Worm (Caenorhabditis elegans) whole organism, L4/young adult: ENCODE measurements around the gene swsn-3.

Experiments used
- dao-5 ChIP-seq: sonication (generic microtip); optimal IDR thresholded peaks from 2 replicates; lab custom pipeline; 2016; ENCODE audit warnings: missing genotype, missing genetic modification characterization, moderate library complexity, missing compliant biosample characterization
- him-1 ChIP-seq: sonication (generic microtip); optimal IDR thresholded peaks from 2 replicates; lab custom pipeline; 2016; ENCODE audit warnings: missing genotype, missing genetic modification reagents, missing genetic modification characterization, missing compliant biosample characterization

DNA sequence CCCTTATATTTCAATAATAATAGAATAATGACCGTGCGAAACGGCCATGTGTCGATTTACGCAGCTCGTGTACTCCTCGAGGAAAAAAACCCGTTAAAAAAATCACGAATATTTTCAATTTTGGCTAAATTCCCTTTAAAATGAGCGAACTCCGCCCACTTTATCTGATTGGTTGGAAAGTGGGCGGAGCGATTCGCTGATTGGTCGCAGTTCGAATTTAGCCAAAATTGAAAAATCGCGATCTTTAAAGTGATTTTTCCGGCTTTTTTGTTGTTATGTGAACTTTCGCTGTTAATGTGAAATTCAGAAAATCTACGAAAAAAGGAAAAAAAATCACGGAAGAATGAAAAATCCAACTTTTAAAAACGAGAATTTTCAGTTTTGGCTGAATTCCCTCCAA lies 49.4 kb upstream of the swsn-3 start:
- TF ChIP-seq him-1 (tag; lab: Kevin White, UChicago) (no peak), dao-5 (tag; lab: Kevin White, UChicago) (no peak)
